Fruit fly (Drosophila melanogaster): ENCODE measurements around the gene CG5478.

Gene CG5478

dm6 chr3R:15934952-15935351 lies 1.4 kb upstream of the CG5478 start, which contains the start of gene Sap47 (continued):
- no peak for TF ChIP-seq her (GFP tag; optimal IDR thresholded peaks at IDR 0.05)
- no peak for TF ChIP-seq psq (GFP tag; optimal IDR thresholded peaks at IDR 0.05)
- TF ChIP-seq dysf (GFP tag; IDR thresholded peaks at IDR 0.05): no peak
- TF ChIP-seq CG12104 (GFP tag; optimal IDR thresholded peaks at IDR 0.05): no peak
- TF ChIP-seq ATbp (GFP tag; optimal IDR thresholded peaks at IDR 0.05): no peak
- no peak for TF ChIP-seq CG1792 (GFP tag; optimal IDR thresholded peaks at IDR 0.05)
- TF ChIP-seq CG30020 (tag; optimal IDR thresholded peaks at IDR 0.05): no peak
- TF ChIP-seq CG10321 (GFP tag; IDR thresholded peaks at IDR 0.05): no peak
- peak; percentile 74 for TF ChIP-seq sd (tag; optimal IDR thresholded peaks at IDR 0.05)
- no peak for TF ChIP-seq CG17568 (GFP tag; optimal IDR thresholded peaks at IDR 0.05)
- TF ChIP-seq CrebB (tag; optimal IDR thresholded peaks at IDR 0.05): peak; percentile 47
- TF ChIP-seq CG11723 (GFP tag; optimal IDR thresholded peaks at IDR 0.05): no peak
- no peak for TF ChIP-seq insv (GFP tag; optimal IDR thresholded peaks at IDR 0.05)
- TF ChIP-seq CG9876 (GFP tag; optimal IDR thresholded peaks at IDR 0.05): no peak
- TF ChIP-seq CG2129 (GFP tag; IDR thresholded peaks at IDR 0.05; ENCODE audit: partially characterized antibody): peak; percentile 55
- TF ChIP-seq ranshi (GFP tag; IDR thresholded peaks at IDR 0.05): no peak; the same call in 1 of the 2 replicates
- TF ChIP-seq CG4360 (GFP tag; IDR thresholded peaks at IDR 0.05): no peak
- TF ChIP-seq fd102C (GFP tag; optimal IDR thresholded peaks at IDR 0.05): no peak
- 0 out of 3 replicates have a peak, but pooled peaks have one; percentile 11 for TF ChIP-seq CG2199 (GFP tag; IDR thresholded peaks at IDR 0.05)
- no peak for TF ChIP-seq eve (GFP tag; optimal IDR thresholded peaks at IDR 0.05)
- peak; percentile 49 for TF ChIP-seq CG12659 (GFP tag; optimal IDR thresholded peaks at IDR 0.05)
- TF ChIP-seq CG16779 (GFP tag; IDR thresholded peaks at IDR 0.05): no peak; the same call in 1 of the 2 replicates
- TF ChIP-seq ewg (GFP tag; optimal IDR thresholded peaks at IDR 0.05): peak; percentile 97
- peak; percentile 81 for TF ChIP-seq CG42726 (GFP tag; IDR thresholded peaks at IDR 0.05; ENCODE audit: partially characterized antibody)
- no peak for TF ChIP-seq CkIIα-i1 (GFP tag; IDR thresholded peaks at IDR 0.05)
- peak; percentile 87 for TF ChIP-seq nerfin-1 (tag; optimal IDR thresholded peaks at IDR 0.05)
- peak; percentile 23 for TF ChIP-seq Nf-YC (tag; optimal IDR thresholded peaks at IDR 0.05)
- TF ChIP-seq CG10543 (GFP tag; optimal IDR thresholded peaks at IDR 0.05): peak; percentile 7
- TF ChIP-seq CG34422 (GFP tag; IDR thresholded peaks at IDR 0.05): peak; percentile 66; the same call in 1 of the 3 replicates
- TF ChIP-seq CG11504 (tag; optimal IDR thresholded peaks at IDR 0.05): no peak
- TF ChIP-seq HmgD (GFP tag; optimal IDR thresholded peaks at IDR 0.05): peak; percentile 13
- TF ChIP-seq CG8290 (GFP tag; optimal IDR thresholded peaks at IDR 0.05): no peak
- TF ChIP-seq CG8290 (tag; optimal IDR thresholded peaks at IDR 0.05): peak in 1 of 2 experiments; percentile 67
- no peak for TF ChIP-seq CTCF (GFP tag; optimal IDR thresholded peaks at IDR 0.05)
- TF ChIP-seq dpn (GFP tag; optimal IDR thresholded peaks at IDR 0.05): peak in 1 of 2 experiments; percentile 1
- TF ChIP-seq mam (GFP tag; optimal IDR thresholded peaks at IDR 0.05): no peak
- TF ChIP-seq zen (tag; optimal IDR thresholded peaks at IDR 0.05): peak; percentile 12
- TF ChIP-seq CG2889 (GFP tag; IDR thresholded peaks at IDR 0.05): no peak
- no peak for TF ChIP-seq CG12236 (GFP tag; optimal IDR thresholded peaks at IDR 0.05)
- no peak for TF ChIP-seq CG10366 (GFP tag; IDR thresholded peaks at IDR 0.05)
- no peak for TF ChIP-seq CG9609 (GFP tag; optimal IDR thresholded peaks at IDR 0.05)
- TF ChIP-seq CG15514 (GFP tag; optimal IDR thresholded peaks at IDR 0.05): peak; percentile 48
- TF ChIP-seq bigmax (GFP tag; optimal IDR thresholded peaks at IDR 0.05): no peak
- TF ChIP-seq CG3847 (GFP tag; IDR thresholded peaks at IDR 0.05): peak; percentile 22; the same call in 1 of the 2 replicates
- TF ChIP-seq Atf6 (GFP tag; IDR thresholded peaks at IDR 0.05): 0 out of 2 replicates have a peak, but pooled peaks have one; percentile 9
- TF ChIP-seq CG13775 (GFP tag; optimal IDR thresholded peaks at IDR 0.05): no peak
- TF ChIP-seq Sry-β (GFP tag; optimal IDR thresholded peaks at IDR 0.05): peak; percentile 68
- no peak for TF ChIP-seq prd (optimal IDR thresholded peaks at IDR 0.05)
- TF ChIP-seq prd (GFP tag; IDR thresholded peaks at IDR 0.05): no peak
- TF ChIP-seq CG11696 (GFP tag; IDR thresholded peaks at IDR 0.05): no peak
- TF ChIP-seq Pdp1 (GFP tag; optimal IDR thresholded peaks at IDR 0.05): peak in 1 of 2 experiments; percentile 73
- TF ChIP-seq abd-A (tag; optimal IDR thresholded peaks at IDR 0.05): peak; percentile 96

All from whole organism, embryonic.